Worm (Caenorhabditis elegans) whole organism, L1 larva: ENCODE measurements around the gene nhr-145.

ENCODE experiments used
- C34B4.2 ChIP-seq: sonication (generic microtip); optimal IDR thresholded peaks from 2 replicates; lab custom pipeline; 2017; ENCODE audit warnings: mild to moderate bottlenecking, missing genetic modification characterization, missing compliant biosample characterization
- F16B12.6 ChIP-seq: fragments of 150-350 bp; optimal IDR thresholded peaks from 2 replicates; lab custom pipeline; 2014; ENCODE audit warnings: missing biosample characterization, missing genetic modification characterization
- alr-1 ChIP-seq: fragments of 200-800 bp; sonication (Bioruptor generic); optimal IDR thresholded peaks from 2 replicates; lab custom pipeline; 2018; ENCODE audit warnings: borderline replicate concordance, mild to moderate bottlenecking, missing genetic modification characterization, missing compliant biosample characterization
- ama-1 ChIP-seq: fragments of 150-350 bp; optimal IDR thresholded peaks from 2 replicates; lab custom pipeline; 2014
- ceh-82 ChIP-seq, 3 experiments: fragments of 150-350 bp in 1 of 3; sonication (generic microtip) in 2 of 3; optimal IDR thresholded peaks; 2 replicates each; lab custom pipeline; 2014 to 2017; ENCODE audit warnings: missing biosample characterization in 3 of 3, missing genetic modification characterization in 3 of 3
- ces-1 ChIP-seq: fragments of 150-350 bp; optimal IDR thresholded peaks from 2 replicates; lab custom pipeline; 2014; ENCODE audit warnings: missing biosample characterization, missing genetic modification reagents, missing genetic modification characterization
- dpl-1 ChIP-seq, 3 experiments: fragments of 150-350 bp in 2 of 3; sonication (generic microtip) in 1 of 3; optimal IDR thresholded peaks; 2 replicates each; lab custom pipeline; 2014 to 2017; ENCODE audit warnings: missing biosample characterization in 3 of 3, missing genetic modification characterization in 3 of 3, missing genetic modification reagents in 3 of 3
- efl-1 ChIP-seq, 4 experiments: fragments of 150-350 bp; optimal IDR thresholded peaks in 3 of 4; peaks in 1 of 4; 1 replicate in 1 of 4; 2 replicates in 3 of 4; lab custom pipeline; 2014; ENCODE audit warnings: missing biosample characterization in 2 of 4, missing genetic modification characterization in 2 of 4, missing genetic modification reagents in 2 of 4
- efl-3 ChIP-seq: fragments of 200-800 bp; sonication (Bioruptor generic); optimal IDR thresholded peaks from 2 replicates; lab custom pipeline; 2018; ENCODE audit warnings: mild to moderate bottlenecking, missing genetic modification characterization, missing compliant biosample characterization
- egl-13 ChIP-seq: sonication (generic microtip); optimal IDR thresholded peaks from 2 replicates; lab custom pipeline; 2016; ENCODE audit warnings: missing genotype, missing genetic modification reagents, missing genetic modification characterization, missing compliant biosample characterization
- egl-27 ChIP-seq, 2 experiments: fragments of 150-350 bp in 1 of 2; sonication (generic microtip); optimal IDR thresholded peaks; 3 replicates each; lab custom pipeline; 2017 to 2018; ENCODE audit warnings: missing biosample characterization in 2 of 2, missing genetic modification characterization in 2 of 2, missing genetic modification reagents in 2 of 2
- ets-5 ChIP-seq: fragments of 200-800 bp; sonication (Bioruptor generic); IDR thresholded peaks from 2 replicates; pipeline ENCODE4 v1.3.6; 2022; ENCODE audit warnings: missing genetic modification characterization, missing compliant biosample characterization
- grh-1 ChIP-seq: fragments of 200-800 bp; sonication (Bioruptor generic); IDR thresholded peaks from 2 replicates; pipeline ENCODE4 v1.3.6; 2022; ENCODE audit warnings: missing genetic modification reagents, missing genetic modification characterization, missing compliant biosample characterization
- hlh-4 ChIP-seq: sonication (generic microtip); optimal IDR thresholded peaks from 2 replicates; lab custom pipeline; 2016; ENCODE audit warnings: mild to moderate bottlenecking, missing genetic modification characterization, missing compliant biosample characterization
- irx-1 ChIP-seq: sonication (generic microtip); optimal IDR thresholded peaks from 2 replicates; lab custom pipeline; 2016; ENCODE audit warnings: missing genetic modification characterization, missing compliant biosample characterization
- jun-1 ChIP-seq: fragments of 150-350 bp; optimal IDR thresholded peaks from 2 replicates; lab custom pipeline; 2014; ENCODE audit warnings: missing biosample characterization, missing genetic modification reagents, missing genetic modification characterization
- lin-15B ChIP-seq: fragments of 150-350 bp; sonication (generic microtip); optimal IDR thresholded peaks from 3 replicates; lab custom pipeline; 2014; ENCODE audit warnings: missing biosample characterization, missing genetic modification characterization
- mab-9 ChIP-seq: fragments of 200-800 bp; sonication (Bioruptor generic); IDR thresholded peaks from 2 replicates; pipeline ENCODE4 v1.3.6; 2022; ENCODE audit warnings: missing genetic modification reagents, missing genetic modification characterization, missing compliant biosample characterization
- mdl-1 ChIP-seq, 2 experiments: fragments of 150-350 bp; optimal IDR thresholded peaks; 2 replicates each; lab custom pipeline; 2014 to 2017; ENCODE audit warnings: missing biosample characterization in 2 of 2, missing genetic modification characterization in 2 of 2, inconsistent platforms in 1 of 2
- mep-1 ChIP-seq: fragments of 150-350 bp; optimal IDR thresholded peaks from 2 replicates; lab custom pipeline; 2014; ENCODE audit warnings: missing biosample characterization, missing genetic modification characterization
- nhr-11 ChIP-seq: fragments of 150-350 bp; optimal IDR thresholded peaks from 2 replicates; lab custom pipeline; 2014; ENCODE audit warnings: missing biosample characterization, missing genetic modification characterization
- nhr-12 ChIP-seq: sonication (generic microtip); optimal IDR thresholded peaks from 2 replicates; lab custom pipeline; 2017; ENCODE audit warnings: missing biosample characterization, missing genetic modification characterization
- nhr-19 ChIP-seq: fragments of 200-800 bp; sonication (Bioruptor generic); conservative IDR thresholded peaks from 2 replicates; pipeline ENCODE4 v1.3.6; 2022; ENCODE audit warnings: missing genetic modification characterization, missing compliant biosample characterization
- nhr-237 ChIP-seq: fragments of 150-350 bp; optimal IDR thresholded peaks from 2 replicates; lab custom pipeline; 2014; ENCODE audit warnings: missing biosample characterization, missing genetic modification characterization
- nhr-28 ChIP-seq: fragments of 150-350 bp; optimal IDR thresholded peaks from 2 replicates; lab custom pipeline; 2014; ENCODE audit warnings: missing biosample characterization, missing genetic modification characterization
- nhr-76 ChIP-seq: sonication (generic microtip); optimal IDR thresholded peaks from 2 replicates; lab custom pipeline; 2017; ENCODE audit warnings: missing biosample characterization, missing genetic modification characterization
- nhr-84 ChIP-seq: sonication (generic microtip); optimal IDR thresholded peaks from 2 replicates; lab custom pipeline; 2017; ENCODE audit warnings: missing biosample characterization, missing genetic modification characterization
- nhr-85 ChIP-seq: sonication (generic microtip); peaks from one replicate; lab custom pipeline; 2016; ENCODE audit warnings: missing genetic modification characterization, inconsistent platforms, missing compliant biosample characterization
- nhr-90 ChIP-seq: sonication (generic microtip); optimal IDR thresholded peaks from 2 replicates; lab custom pipeline; 2016; ENCODE audit warnings: mild to moderate bottlenecking, missing genetic modification characterization, missing compliant biosample characterization; ENCODE audit not compliant: poor library complexity
- pag-3 ChIP-seq: sonication (generic microtip); optimal IDR thresholded peaks from 2 replicates; lab custom pipeline; 2017; ENCODE audit warnings: missing genetic modification characterization, mild to moderate bottlenecking, missing compliant biosample characterization, antibody characterized with exemption, borderline replicate concordance; ENCODE audit not compliant: insufficient read depth
- pqm-1 ChIP-seq: sonication (generic microtip); optimal IDR thresholded peaks from 3 replicates; lab custom pipeline; 2017; ENCODE audit warnings: missing biosample characterization, missing genetic modification characterization
- snpc-4 ChIP-seq: fragments of 150-350 bp; optimal IDR thresholded peaks from 2 replicates; lab custom pipeline; 2014; ENCODE audit warnings: missing biosample characterization, missing genetic modification characterization
- sptf-1 ChIP-seq: fragments of 150-350 bp; optimal IDR thresholded peaks from 2 replicates; lab custom pipeline; 2014; ENCODE audit warnings: missing biosample characterization, missing genetic modification characterization
- tlp-1 ChIP-seq: fragments of 150-350 bp; optimal IDR thresholded peaks from 2 replicates; lab custom pipeline; 2014; ENCODE audit warnings: missing biosample characterization, missing genetic modification characterization
- unc-130 ChIP-seq: fragments of 150-350 bp; optimal IDR thresholded peaks from 2 replicates; lab custom pipeline; 2017; ENCODE audit warnings: missing biosample characterization, missing genetic modification characterization, inconsistent platforms
- unc-62 ChIP-seq: fragments of 150-350 bp; optimal IDR thresholded peaks from 2 replicates; lab custom pipeline; 2014; ENCODE audit warnings: missing biosample characterization, missing genetic modification reagents, missing genetic modification characterization
- unc-98 ChIP-seq: fragments of 200-800 bp; sonication (Bioruptor generic); IDR thresholded peaks from 2 replicates; pipeline ENCODE4 v1.3.6; 2022; ENCODE audit warnings: missing genetic modification characterization, missing compliant biosample characterization
- vab-15 ChIP-seq: sonication (generic microtip); optimal IDR thresholded peaks from 2 replicates; lab custom pipeline; 2017; ENCODE audit warnings: missing genotype, mild to moderate bottlenecking, missing genetic modification characterization, missing compliant biosample characterization
- xbp-1 ChIP-seq: sonication (generic microtip); optimal IDR thresholded peaks from 2 replicates; lab custom pipeline; 2016; ENCODE audit warnings: missing genetic modification characterization, missing compliant biosample characterization
- zip-4 ChIP-seq: fragments of 200-800 bp; sonication (Bioruptor generic); optimal IDR thresholded peaks from 2 replicates; lab custom pipeline; 2018; ENCODE audit warnings: mild to moderate bottlenecking, missing genetic modification characterization, moderate library complexity, missing compliant biosample characterization

The nhr-145 gene

ce11 chrV:19129497-19130212 is 42.1 kb downstream of the nhr-145 start:
- TF ChIP-seq mdl-1 (tag; optimal IDR thresholded peaks at IDR 0.05; lab: Kevin White, UChicago), result no peak
- TF ChIP-seq pag-3, result no peak
- TF ChIP-seq tlp-1, result no peak
- TF ChIP-seq jun-1 (tag; lab: Kevin White, UChicago), result no peak
- no peak for TF ChIP-seq lin-15B (tag; lab: Kevin White, UChicago)
- TF ChIP-seq egl-13 (tag; lab: Kevin White, UChicago), result no peak
- no peak for TF ChIP-seq unc-130 (tag; lab: Kevin White, UChicago)
- no peak for TF ChIP-seq grh-1 (GFP tag; lab: Robert Waterston, UW)
- TF ChIP-seq nhr-84 (tag; lab: Kevin White, UChicago), result no peak
- no peak for TF ChIP-seq nhr-28
- TF ChIP-seq efl-3 (GFP tag; lab: Kevin White, UChicago), result no peak

ce11 chrV:19131848-19132401 is 44.4 kb downstream of the nhr-145 start:
- TF ChIP-seq hlh-4 (no peak), efl-1 (optimal IDR thresholded peaks at IDR 0.05; lab: Kevin White, UChicago) (no peak), efl-1 (GFP tag; optimal IDR thresholded peaks at IDR 0.05 in 1 of 2; lab: Kevin White, UChicago) (peak in 1 of 2 experiments; percentile 50)

ce11 chrV:19133507-19133906 is 46.0 kb downstream of the nhr-145 start, which contains the start of gene Y39B6A.10:
Gene Y39B6A.10 (minus strand): TSS chrV:19133607.
- TF ChIP-seq ama-1 (lab: Kevin White, UChicago) (no peak), unc-98 (GFP tag; lab: Robert Waterston, UW) (no peak), ceh-82 (tag; optimal IDR thresholded peaks at IDR 0.05; lab: Kevin White, UChicago) (no peak), C34B4.2 (no peak), nhr-237 (tag; lab: Kevin White, UChicago) (no peak), pag-3 (no peak), egl-27 (tag; optimal IDR thresholded peaks at IDR 0.05; lab: Kevin White, UChicago) (no peak), grh-1 (GFP tag; lab: Robert Waterston, UW) (no peak), pqm-1 (tag; lab: Kevin White, UChicago) (no peak)

ce11 chrV:19136206-19136605 is 48.7 kb downstream of the nhr-145 start, which contains the start of gene Y39B6A.9:
Gene Y39B6A.9 (plus strand): TSS chrV:19136506.
- TF ChIP-seq ets-5 (GFP tag; lab: Robert Waterston, UW) (no peak), nhr-85 (tag; lab: Kevin White, UChicago) (no peak), nhr-19 (no peak), jun-1 (tag; lab: Kevin White, UChicago) (no peak), mab-9 (GFP tag; lab: Robert Waterston, UW) (no peak), nhr-11 (tag; lab: Kevin White, UChicago) (no peak), xbp-1 (tag; lab: Kevin White, UChicago) (no peak)

- TF ChIP-seq nhr-12 (tag; lab: Kevin White, UChicago), result no peak
- TF ChIP-seq alr-1 (tag; lab: Kevin White, UChicago), result no peak
- no peak for TF ChIP-seq dpl-1 (GFP tag; optimal IDR thresholded peaks at IDR 0.05; lab: Kevin White, UChicago)
- TF ChIP-seq nhr-76 (tag; lab: Kevin White, UChicago), result no peak
- TF ChIP-seq snpc-4 (tag; lab: Kevin White, UChicago), result no peak
- TF ChIP-seq ces-1 (GFP tag; lab: Kevin White, UChicago), result no peak
- no peak for TF ChIP-seq nhr-84 (tag; lab: Kevin White, UChicago)
- TF ChIP-seq irx-1 (tag; lab: Kevin White, UChicago), result no peak
- TF ChIP-seq unc-62, result no peak
- no peak for TF ChIP-seq F16B12.6 (tag; lab: Kevin White, UChicago)
- TF ChIP-seq nhr-90 (tag; lab: Kevin White, UChicago), result no peak
- TF ChIP-seq sptf-1 (tag; lab: Kevin White, UChicago), result no peak
- no peak for TF ChIP-seq zip-4 (GFP tag; lab: Kevin White, UChicago)
- TF ChIP-seq mep-1 (tag; lab: Kevin White, UChicago), result no peak
- no peak for TF ChIP-seq vab-15 (tag; lab: Kevin White, UChicago)
- no peak for TF ChIP-seq egl-27 (tag; optimal IDR thresholded peaks at IDR 0.05; lab: Kevin White, UChicago)
These were observed 53.0 kb downstream of the nhr-145 start, which contains the start of gene cpg-23 for ce11 chrV:19140495-19140894. Gene cpg-23 (plus strand): TSS chrV:19140795.
